Worm (Caenorhabditis elegans) whole organism, mixed stage, embryonic: ENCODE data around the gene F15B10.3.

ENCODE experiments used
- bed-3 ChIP-seq: fragments of 200-800 bp; sonication (Bioruptor generic); optimal IDR thresholded peaks from 3 replicates; lab custom pipeline; 2018; ENCODE audit warnings: mild to moderate bottlenecking, missing genetic modification characterization, moderate library complexity, missing compliant biosample characterization
- blmp-1 ChIP-seq: fragments of 150-350 bp; optimal IDR thresholded peaks from 2 replicates; lab custom pipeline; 2014; ENCODE audit warnings: missing biosample characterization, missing genetic modification characterization
- ceh-43 ChIP-seq: fragments of 200-800 bp; sonication (Bioruptor generic); optimal IDR thresholded peaks from 2 replicates; lab custom pipeline; 2018; ENCODE audit warnings: mild to moderate bottlenecking, missing genetic modification characterization, moderate library complexity, missing compliant biosample characterization
- ceh-83 ChIP-seq: fragments of 200-800 bp; sonication (Bioruptor generic); optimal IDR thresholded peaks from 2 replicates; lab custom pipeline; 2018; ENCODE audit warnings: mild to moderate bottlenecking, missing genetic modification characterization, missing compliant biosample characterization
- ces-1 ChIP-seq: fragments of 150-350 bp; optimal IDR thresholded peaks from 2 replicates; lab custom pipeline; 2014; ENCODE audit warnings: missing biosample characterization, missing genetic modification reagents, missing genetic modification characterization
- cnd-1 ChIP-seq: fragments of 200-800 bp; sonication (Bioruptor generic); optimal IDR thresholded peaks from 2 replicates; lab custom pipeline; 2018; ENCODE audit warnings: mild to moderate bottlenecking, missing genetic modification characterization, missing compliant biosample characterization
- drap-1 ChIP-seq: fragments of 200-800 bp; sonication (Bioruptor generic); optimal IDR thresholded peaks from 3 replicates; lab custom pipeline; 2018; ENCODE audit warnings: mild to moderate bottlenecking, missing genetic modification characterization, missing compliant biosample characterization
- elt-1 ChIP-seq: sonication (generic microtip); optimal IDR thresholded peaks from 2 replicates; lab custom pipeline; 2017; ENCODE audit warnings: missing genetic modification characterization, mild to moderate bottlenecking, missing compliant biosample characterization, antibody characterized with exemption, moderate library complexity, borderline replicate concordance; ENCODE audit not compliant: insufficient read depth
- elt-3 ChIP-seq: fragments of 150-350 bp; optimal IDR thresholded peaks from 2 replicates; lab custom pipeline; 2014; ENCODE audit warnings: missing biosample characterization, missing genetic modification characterization
- flh-1 ChIP-seq: fragments of 200-800 bp; sonication (Bioruptor generic); optimal IDR thresholded peaks from 2 replicates; lab custom pipeline; 2018; ENCODE audit warnings: mild to moderate bottlenecking, missing genetic modification characterization, moderate library complexity, missing compliant biosample characterization
- ham-2 ChIP-seq: fragments of 200-800 bp; sonication (Bioruptor generic); optimal IDR thresholded peaks from 2 replicates; lab custom pipeline; 2018; ENCODE audit warnings: mild to moderate bottlenecking, missing genetic modification characterization, missing compliant biosample characterization
- hlh-1 ChIP-seq: fragments of 150-350 bp; optimal IDR thresholded peaks from 2 replicates; lab custom pipeline; 2014; ENCODE audit warnings: missing biosample characterization, missing genetic modification reagents, missing genetic modification characterization
- lin-32 ChIP-seq: fragments of 200-800 bp; sonication (Bioruptor generic); optimal IDR thresholded peaks from 2 replicates; lab custom pipeline; 2018; ENCODE audit warnings: mild to moderate bottlenecking, missing genetic modification characterization, missing compliant biosample characterization
- lsy-2 ChIP-seq: fragments of 150-350 bp; optimal IDR thresholded peaks from 2 replicates; lab custom pipeline; 2014; ENCODE audit warnings: missing biosample characterization, missing genetic modification characterization
- mab-5 ChIP-seq: fragments of 150-350 bp; optimal IDR thresholded peaks from 2 replicates; lab custom pipeline; 2014; ENCODE audit warnings: missing biosample characterization, missing genetic modification characterization
- mep-1 ChIP-seq: fragments of 150-350 bp; optimal IDR thresholded peaks from 2 replicates; lab custom pipeline; 2017; ENCODE audit warnings: missing biosample characterization, missing genetic modification reagents, missing genetic modification characterization, inconsistent platforms
- mls-2 ChIP-seq: sonication (generic microtip); optimal IDR thresholded peaks from 2 replicates; lab custom pipeline; 2016; ENCODE audit warnings: mild to moderate bottlenecking, missing genetic modification characterization, moderate library complexity, missing compliant biosample characterization
- nhr-12 ChIP-seq: fragments of 150-350 bp; optimal IDR thresholded peaks from 2 replicates; lab custom pipeline; 2014; ENCODE audit warnings: missing biosample characterization, missing genetic modification characterization
- nhr-237 ChIP-seq: fragments of 150-350 bp; optimal IDR thresholded peaks from 2 replicates; lab custom pipeline; 2014; ENCODE audit warnings: missing biosample characterization, missing genetic modification characterization
- nhr-28 ChIP-seq: fragments of 150-350 bp; optimal IDR thresholded peaks from 2 replicates; lab custom pipeline; 2014; ENCODE audit warnings: missing biosample characterization, missing genetic modification characterization
- nhr-76 ChIP-seq: sonication (generic microtip); optimal IDR thresholded peaks from 2 replicates; lab custom pipeline; 2017; ENCODE audit warnings: missing biosample characterization, missing genetic modification characterization
- pha-4 ChIP-seq: fragments of 150-350 bp; optimal IDR thresholded peaks from 2 replicates; lab custom pipeline; 2018; ENCODE audit warnings: missing biosample characterization, missing genetic modification reagents, missing genetic modification characterization
- sptf-1 ChIP-seq: sonication (generic microtip); optimal IDR thresholded peaks from 2 replicates; lab custom pipeline; 2017; ENCODE audit warnings: mild to moderate bottlenecking, missing genetic modification characterization, moderate library complexity, missing compliant biosample characterization
- tbx-8 ChIP-seq: fragments of 200-800 bp; sonication (Bioruptor generic); optimal IDR thresholded peaks from 2 replicates; lab custom pipeline; 2018; ENCODE audit warnings: mild to moderate bottlenecking, missing genetic modification characterization, moderate library complexity, missing compliant biosample characterization
- unc-120 ChIP-seq: sonication (generic microtip); optimal IDR thresholded peaks from 2 replicates; lab custom pipeline; 2017; ENCODE audit warnings: missing genetic modification characterization, missing compliant biosample characterization; ENCODE audit not compliant: poor library complexity, severe bottlenecking
- unc-39 ChIP-seq: fragments of 150-350 bp; optimal IDR thresholded peaks from 2 replicates; lab custom pipeline; 2014; ENCODE audit warnings: missing biosample characterization, missing genetic modification characterization
- unc-62 ChIP-seq: fragments of 150-350 bp; optimal IDR thresholded peaks from 2 replicates; lab custom pipeline; 2014; ENCODE audit warnings: missing biosample characterization, missing genetic modification reagents, missing genetic modification characterization
- zip-8 ChIP-seq: fragments of 150-350 bp; optimal IDR thresholded peaks from 2 replicates; lab custom pipeline; 2014; ENCODE audit warnings: missing biosample characterization, missing genetic modification characterization
- ztf-11 ChIP-seq: fragments of 150-350 bp; optimal IDR thresholded peaks from 2 replicates; lab custom pipeline; 2014; ENCODE audit warnings: missing biosample characterization, missing genetic modification characterization

F15B10.3 gene

ce11 chrIV:6622142-6622541, 19.7 kb downstream of the F15B10.3 start:
- no peak for TF ChIP-seq blmp-1 (tag; lab: Kevin White, UChicago)
- TF ChIP-seq mls-2 = no peak
- no peak for TF ChIP-seq bed-3 (GFP tag; lab: Kevin White, UChicago)
- TF ChIP-seq ces-1 (GFP tag; lab: Kevin White, UChicago) = no peak
- TF ChIP-seq unc-39 (tag; lab: Kevin White, UChicago) = no peak
- no peak for TF ChIP-seq drap-1 (GFP tag; lab: Kevin White, UChicago)

- TF ChIP-seq nhr-76 (tag; lab: Kevin White, UChicago) = no peak
- TF ChIP-seq flh-1 (GFP tag; lab: Kevin White, UChicago) = no peak
- TF ChIP-seq, all 35 proteins: peak for 0
Observed at ce11 chrIV:6623390-6623789, 20.9 kb downstream of the F15B10.3 start, which contains the start of gene C01B10.44. C01B10.44 (plus strand) TSS chrIV:6623690.

ce11 chrIV:6627798-6628197, 25.3 kb downstream of the F15B10.3 start, which contains the start of gene cest-5.2:
cest-5.2 (minus strand) TSS chrIV:6627925.
- TF ChIP-seq flh-1 (GFP tag; lab: Kevin White, UChicago) = no peak
- TF ChIP-seq lin-32 = no peak
- no peak for TF ChIP-seq unc-62 (GFP tag; lab: Kevin White, UChicago)
- TF ChIP-seq elt-1 (tag; lab: Kevin White, UChicago) = no peak
- TF ChIP-seq ztf-11 (tag; lab: Kevin White, UChicago) = no peak
- no peak for TF ChIP-seq nhr-12 (tag; lab: Kevin White, UChicago)
- no peak for TF ChIP-seq mls-2
- no peak for TF ChIP-seq hlh-1 (tag; lab: Kevin White, UChicago)

ce11 chrIV:6631704-6632272, 29.3 kb downstream of the F15B10.3 start, which contains the start of the genes cest-5.1 and C01B10.9:
cest-5.1 (minus strand) TSS chrIV:6631754.
C01B10.9 (plus strand) TSS chrIV:6632222.
- TF ChIP-seq lsy-2 (tag; lab: Kevin White, UChicago) (peak; percentile 40), pha-4 (tag; lab: Kevin White, UChicago) (no peak), unc-120 (tag; lab: Kevin White, UChicago) (no peak), nhr-28 (no peak), zip-8 (tag; lab: Kevin White, UChicago) (no peak), ham-2 (GFP tag; lab: Kevin White, UChicago) (no peak), unc-62 (GFP tag; lab: Kevin White, UChicago) (no peak), ces-1 (GFP tag; lab: Kevin White, UChicago) (peak; percentile 44), unc-39 (tag; lab: Kevin White, UChicago) (no peak), nhr-237 (no peak), mab-5 (tag; lab: Kevin White, UChicago) (no peak)

- TF ChIP-seq unc-39 (tag; lab: Kevin White, UChicago) (no peak), hlh-1 (tag; lab: Kevin White, UChicago) (no peak), lsy-2 (tag; lab: Kevin White, UChicago) (no peak), elt-1 (tag; lab: Kevin White, UChicago) (no peak), mab-5 (tag; lab: Kevin White, UChicago) (no peak), cnd-1 (tag; lab: Kevin White, UChicago) (no peak), unc-120 (tag; lab: Kevin White, UChicago) (no peak), nhr-76 (tag; lab: Kevin White, UChicago) (no peak), elt-3 (no peak), drap-1 (GFP tag; lab: Kevin White, UChicago) (no peak), mep-1 (tag; lab: Kevin White, UChicago) (no peak), sptf-1 (tag; lab: Kevin White, UChicago) (no peak)
Observed at ce11 chrIV:6634789-6635188, 32.3 kb downstream of the F15B10.3 start, which contains the start of gene metl-13. metl-13 (plus strand) TSS chrIV:6635089.

- TF ChIP-seq ceh-43 (no peak), tbx-8 (GFP tag; lab: Kevin White, UChicago) (no peak), nhr-12 (tag; lab: Kevin White, UChicago) (no peak), ceh-83 (no peak), flh-1 (GFP tag; lab: Kevin White, UChicago) (no peak), cnd-1 (tag; lab: Kevin White, UChicago) (no peak), lsy-2 (tag; lab: Kevin White, UChicago) (no peak), elt-3 (no peak)
Observed at ce11 chrIV:6638256-6638655, 35.8 kb downstream of the F15B10.3 start, which contains the start of gene C01B10.7. C01B10.7 (plus strand) TSS chrIV:6638556.
